Fruit fly (Drosophila melanogaster): ENCODE results near the gene primo-1.
A peak's percentile ranks its signal among the peaks of the same experiment; 100 is the strongest.

primo-1 gene

DNA sequence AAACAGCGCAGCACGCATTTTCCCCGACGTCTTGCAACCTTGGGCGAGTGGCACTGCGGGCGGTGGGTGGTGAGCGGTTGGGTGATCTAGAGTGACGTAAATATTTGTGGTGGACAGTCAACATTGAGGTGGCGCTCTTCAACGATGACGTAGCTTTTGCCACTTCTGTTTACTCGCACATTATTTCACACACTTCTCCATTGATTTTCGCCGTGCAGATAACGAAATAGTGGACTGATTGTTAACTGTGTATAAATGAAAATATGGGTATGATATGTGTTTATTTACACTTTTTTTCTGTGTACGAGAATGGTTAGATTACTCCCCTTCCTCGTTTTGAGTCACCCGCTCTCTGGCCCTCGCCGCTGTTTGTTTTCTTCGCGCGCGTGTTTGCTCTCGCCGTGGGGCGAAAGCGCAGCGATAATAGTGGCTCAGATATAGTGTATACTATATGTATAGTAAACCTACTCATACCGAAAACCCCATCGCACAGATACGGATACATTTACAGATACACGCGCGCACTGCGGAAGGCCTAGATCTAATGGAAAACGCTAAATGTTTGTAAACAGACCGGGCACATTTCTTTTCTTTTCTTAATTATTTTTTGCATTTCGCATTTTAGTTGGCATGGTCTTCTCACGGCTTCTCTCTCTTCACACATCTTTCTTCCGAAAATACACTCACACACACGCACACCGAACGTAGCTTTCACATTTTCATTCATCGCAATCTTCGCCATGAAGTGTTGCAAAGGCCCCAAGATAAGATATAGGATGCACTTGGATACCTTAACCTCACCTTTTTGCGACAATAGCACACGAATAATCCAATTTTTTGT, 25.0 kb downstream of the primo-1 start, which contains the start of gene omd (continued):
- TF ChIP-seq H15 (GFP tag; IDR thresholded peaks at IDR 0.05), result 0 out of 3 replicates have a peak, but pooled peaks have one; percentile 23
- peak; percentile 70 for TF ChIP-seq Sox100B (GFP tag; optimal IDR thresholded peaks at IDR 0.05)
- TF ChIP-seq fu2 (GFP tag; optimal IDR thresholded peaks at IDR 0.05), result no peak
- no peak for TF ChIP-seq CG11085 (GFP tag; IDR thresholded peaks at IDR 0.05)
- TF ChIP-seq CrebB (tag; optimal IDR thresholded peaks at IDR 0.05), result peak; percentile 89
- 0 out of 2 replicates have a peak, but pooled peaks have one; percentile 12 for TF ChIP-seq Drgx (GFP tag; IDR thresholded peaks at IDR 0.05)
- no peak for TF ChIP-seq CG11560 (tag; IDR thresholded peaks at IDR 0.05)
- TF ChIP-seq CG18476 (GFP tag; optimal IDR thresholded peaks at IDR 0.05), result peak; percentile 5
- peak; percentile 96 for TF ChIP-seq CG34376 (GFP tag; optimal IDR thresholded peaks at IDR 0.05)
- TF ChIP-seq Fer1 (GFP tag; optimal IDR thresholded peaks at IDR 0.05), result peak; percentile 78
- TF ChIP-seq p53 (GFP tag; optimal IDR thresholded peaks at IDR 0.05), result peak; percentile 39
- peak; percentile 4 for TF ChIP-seq CG18011 (GFP tag; optimal IDR thresholded peaks at IDR 0.05)
- no peak for TF ChIP-seq CG7271 (tag; optimal IDR thresholded peaks at IDR 0.05)
- TF ChIP-seq Dip3 (GFP tag; optimal IDR thresholded peaks at IDR 0.05), result no peak
- TF ChIP-seq CG11093 (GFP tag; IDR thresholded peaks at IDR 0.05), result no peak
- TF ChIP-seq Sry-β (GFP tag; optimal IDR thresholded peaks at IDR 0.05), result peak; percentile 32
- TF ChIP-seq z (GFP tag; IDR thresholded peaks at IDR 0.05), result 0 out of 3 replicates have a peak, but pooled peaks have one; percentile 24
- peak; percentile 84 for TF ChIP-seq Hey (tag; optimal IDR thresholded peaks at IDR 0.05)
- peak; percentile 41 for TF ChIP-seq CG8359 (GFP tag; optimal IDR thresholded peaks at IDR 0.05; ENCODE audit: borderline replicate concordance)
- 0 out of 2 replicates have a peak, but pooled peaks have one; percentile 30 for TF ChIP-seq sens-2 (GFP tag; IDR thresholded peaks at IDR 0.05)
- peak; percentile 80 for TF ChIP-seq Atf6 (GFP tag; IDR thresholded peaks at IDR 0.05)
- TF ChIP-seq CG1233 (GFP tag; optimal IDR thresholded peaks at IDR 0.05), result peak; percentile 57
- TF ChIP-seq gem (tag; optimal IDR thresholded peaks at IDR 0.05), result no peak
- TF ChIP-seq tx (GFP tag; optimal IDR thresholded peaks at IDR 0.05), result peak; percentile 40
- no peak; the same call in 2 of the 3 replicates for TF ChIP-seq B-H1 (GFP tag; IDR thresholded peaks at IDR 0.05)
- no peak for TF ChIP-seq bigmax (GFP tag; optimal IDR thresholded peaks at IDR 0.05)
- no peak for TF ChIP-seq sim (GFP tag; IDR thresholded peaks at IDR 0.05)
- TF ChIP-seq CG42726 (GFP tag; IDR thresholded peaks at IDR 0.05; ENCODE audit: partially characterized antibody), result no peak
- no peak for TF ChIP-seq twi (tag; optimal IDR thresholded peaks at IDR 0.05)
- TF ChIP-seq CG14710 (tag; optimal IDR thresholded peaks at IDR 0.05), result peak; percentile 50
- TF ChIP-seq fru (optimal IDR thresholded peaks at IDR 0.05), result no peak
- TF ChIP-seq h (optimal IDR thresholded peaks at IDR 0.05), result no peak
- TF ChIP-seq Spps (tag; optimal IDR thresholded peaks at IDR 0.05), result no peak
- peak; percentile 31 for TF ChIP-seq Max (GFP tag; optimal IDR thresholded peaks at IDR 0.05)
- peak; percentile 75 for TF ChIP-seq crol (GFP tag; IDR thresholded peaks at IDR 0.05)
- TF ChIP-seq pum (GFP tag; optimal IDR thresholded peaks at IDR 0.05), result peak; percentile 23
- peak; percentile 44 for TF ChIP-seq CG18764 (GFP tag; optimal IDR thresholded peaks at IDR 0.05)
- peak; percentile 18 for TF ChIP-seq peb (GFP tag; IDR thresholded peaks at IDR 0.05)
- peak; percentile 89 for TF ChIP-seq ATbp (GFP tag; optimal IDR thresholded peaks at IDR 0.05)
- TF ChIP-seq CG12071 (GFP tag; optimal IDR thresholded peaks at IDR 0.05), result no peak
- peak; percentile 37; the same call in 1 of the 3 replicates for TF ChIP-seq CG11695 (GFP tag; IDR thresholded peaks at IDR 0.05)
- TF ChIP-seq CG13287 (GFP tag; IDR thresholded peaks at IDR 0.05; ENCODE audit: partially characterized antibody), result 0 out of 2 replicates have a peak, but pooled peaks have one; percentile 23
- TF ChIP-seq Abd-B (GFP tag; optimal IDR thresholded peaks at IDR 0.05), result no peak
- peak; percentile 14 for TF ChIP-seq CG12744 (GFP tag; optimal IDR thresholded peaks at IDR 0.05)
- TF ChIP-seq Hr78 (GFP tag; optimal IDR thresholded peaks at IDR 0.05), result no peak
- no peak for TF ChIP-seq CG12769 (tag; optimal IDR thresholded peaks at IDR 0.05)
- peak; percentile 44 for TF ChIP-seq CG10147 (GFP tag; optimal IDR thresholded peaks at IDR 0.05)
- peak; percentile 63 for TF ChIP-seq btn (GFP tag; optimal IDR thresholded peaks at IDR 0.05)
- peak; percentile 72 for TF ChIP-seq row (GFP tag; IDR thresholded peaks at IDR 0.05)
